Fruit fly (Drosophila melanogaster) whole organism, embryonic: ENCODE measurements around the gene CCDC151.

ENCODE experiments used
- Ada2b ChIP-seq: fragments of 200-800 bp; sonication (Bioruptor generic); IDR thresholded peaks from 2 replicates; pipeline ENCODE4 v1.3.6; 2022; ENCODE audit warnings: missing biosample characterization, missing genetic modification characterization
- Adf1 ChIP-seq: fragments of 200-800 bp; sonication (Bioruptor generic); IDR thresholded peaks from 2 replicates; pipeline ENCODE4 v1.3.6; 2022; ENCODE audit warnings: missing biosample characterization, missing genetic modification characterization
- B-H1 ChIP-seq: fragments of 200-800 bp; sonication (Bioruptor generic); IDR thresholded peaks from 3 replicates; pipeline ENCODE4 v1.3.6; 2022; ENCODE audit warnings: missing biosample characterization, missing genetic modification characterization
- BEAF-32 ChIP-seq: fragments of 200-800 bp; sonication (Bioruptor generic); optimal IDR thresholded peaks from 3 replicates; lab custom pipeline; 2017; ENCODE audit warnings: missing biosample characterization, missing genetic modification characterization, mild to moderate bottlenecking, moderate library complexity, missing genetic modification reagents
- CG10267 ChIP-seq: fragments of 200-800 bp; sonication (Bioruptor generic); optimal IDR thresholded peaks from 2 replicates; lab custom pipeline; 2018; ENCODE audit warnings: missing biosample characterization, mild to moderate bottlenecking, missing genetic modification characterization, moderate library complexity
- CG10543 ChIP-seq: fragments of 200-800 bp; sonication (Bioruptor generic); optimal IDR thresholded peaks from 3 replicates; lab custom pipeline; 2017; ENCODE audit warnings: missing biosample characterization, mild to moderate bottlenecking, missing genetic modification characterization, moderate library complexity
- CG11696 ChIP-seq: fragments of 200-800 bp; sonication (Bioruptor generic); IDR thresholded peaks from 2 replicates; pipeline ENCODE4 v1.3.6; 2022; ENCODE audit warnings: missing biosample characterization, missing genetic modification characterization
- CG12391 ChIP-seq: fragments of 200-800 bp; sonication (Bioruptor generic); optimal IDR thresholded peaks from 3 replicates; lab custom pipeline; 2018; ENCODE audit warnings: missing biosample characterization, mild to moderate bottlenecking, missing genetic modification characterization, moderate library complexity
- CG1647 ChIP-seq: fragments of 200-800 bp; sonication (Bioruptor generic); optimal IDR thresholded peaks from 3 replicates; lab custom pipeline; 2016; ENCODE audit warnings: missing biosample characterization, missing genetic modification characterization
- CG17612 ChIP-seq: fragments of 200-800 bp; sonication (Bioruptor generic); IDR thresholded peaks from 2 replicates; pipeline ENCODE4 v1.3.6; 2022; ENCODE audit warnings: missing biosample characterization, missing genetic modification characterization
- CG1792 ChIP-seq: fragments of 200-800 bp; sonication (Bioruptor generic); optimal IDR thresholded peaks from 2 replicates; lab custom pipeline; 2016; ENCODE audit warnings: missing biosample characterization, missing genetic modification characterization
- CG18476 ChIP-seq: fragments of 200-800 bp; sonication (Bioruptor generic); optimal IDR thresholded peaks from 2 replicates; lab custom pipeline; 2016; ENCODE audit warnings: missing biosample characterization, mild to moderate bottlenecking, missing genetic modification characterization
- CG2116 ChIP-seq: fragments of 200-800 bp; sonication (Bioruptor generic); optimal IDR thresholded peaks from 3 replicates; lab custom pipeline; 2018; ENCODE audit warnings: missing biosample characterization, mild to moderate bottlenecking, missing genetic modification characterization
- CG2120 ChIP-seq: fragments of 200-800 bp; sonication (Bioruptor generic); optimal IDR thresholded peaks from 3 replicates; lab custom pipeline; 2016; ENCODE audit warnings: missing biosample characterization, missing genetic modification characterization
- CG2889 ChIP-seq: fragments of 200-800 bp; sonication (Bioruptor generic); IDR thresholded peaks from 3 replicates; pipeline ENCODE4 v1.3.6; 2022; ENCODE audit warnings: missing biosample characterization, missing genetic modification characterization
- CG30020 ChIP-seq: fragments of 200-800 bp; optimal IDR thresholded peaks from 2 replicates; lab custom pipeline; 2019; ENCODE audit warnings: missing biosample characterization, mild to moderate bottlenecking, missing genetic modification characterization, moderate library complexity
- CG3065 ChIP-seq: fragments of 200-800 bp; sonication (Bioruptor generic); optimal IDR thresholded peaks from 2 replicates; lab custom pipeline; 2016; ENCODE audit warnings: missing biosample characterization, missing genetic modification characterization
- CG32767 ChIP-seq: fragments of 200-800 bp; sonication (Bioruptor generic); IDR thresholded peaks from 2 replicates; pipeline ENCODE4 v1.3.6; 2022; ENCODE audit warnings: missing biosample characterization, missing genetic modification characterization
- CG34376 ChIP-seq: fragments of 200-800 bp; sonication (Bioruptor generic); optimal IDR thresholded peaks from 2 replicates; lab custom pipeline; 2018; ENCODE audit warnings: missing biosample characterization, mild to moderate bottlenecking, missing genetic modification characterization
- CG4328 ChIP-seq: fragments of 200-800 bp; sonication (Bioruptor generic); optimal IDR thresholded peaks from 3 replicates; lab custom pipeline; 2017; ENCODE audit warnings: missing biosample characterization, missing genetic modification reagents, missing genetic modification characterization
- CG5180 ChIP-seq: fragments of 200-800 bp; sonication (Bioruptor generic); optimal IDR thresholded peaks from 3 replicates; lab custom pipeline; 2017; ENCODE audit warnings: missing biosample characterization, missing genetic modification characterization, mild to moderate bottlenecking, moderate library complexity, missing genetic modification reagents
- CG7556 ChIP-seq: fragments of 200-800 bp; sonication (Bioruptor generic); optimal IDR thresholded peaks from 2 replicates; lab custom pipeline; 2017; ENCODE audit warnings: missing biosample characterization, mild to moderate bottlenecking, missing genetic modification characterization
- CG7745 ChIP-seq: fragments of 200-800 bp; sonication (Bioruptor generic); optimal IDR thresholded peaks from 2 replicates; lab custom pipeline; 2018; ENCODE audit warnings: missing biosample characterization, mild to moderate bottlenecking, missing genetic modification characterization, moderate library complexity
- CG9876 ChIP-seq: fragments of 200-800 bp; sonication (Bioruptor generic); optimal IDR thresholded peaks from 2 replicates; lab custom pipeline; 2016; ENCODE audit warnings: missing biosample characterization, missing genetic modification characterization
- Camta ChIP-seq: fragments of 200-800 bp; sonication (Bioruptor generic); optimal IDR thresholded peaks from 2 replicates; lab custom pipeline; 2016; ENCODE audit warnings: missing biosample characterization, missing genetic modification characterization
- CkIIα-i1 ChIP-seq: fragments of 200-800 bp; sonication (Bioruptor generic); IDR thresholded peaks from 2 replicates; pipeline ENCODE4 v1.3.6; 2022; ENCODE audit warnings: missing biosample characterization, missing genetic modification characterization
- Dek ChIP-seq: fragments of 200-800 bp; sonication (Bioruptor generic); optimal IDR thresholded peaks from 3 replicates; lab custom pipeline; 2019; ENCODE audit warnings: missing biosample characterization, mild to moderate bottlenecking, missing genetic modification characterization, moderate library complexity
- E2f1 ChIP-seq: fragments of 200-800 bp; sonication (Bioruptor generic); IDR thresholded peaks from 2 replicates; pipeline ENCODE4 v1.3.6; 2022; ENCODE audit warnings: missing biosample characterization, missing genetic modification characterization
- E2f2 ChIP-seq: fragments of 200-800 bp; sonication (Bioruptor generic); IDR thresholded peaks from 2 replicates; pipeline ENCODE4 v1.3.6; 2022; ENCODE audit warnings: missing biosample characterization, missing genetic modification characterization
- Hr78 ChIP-seq, 2 experiments: fragments of 200-800 bp in 1 of 2; fragments of >200 bp in 1 of 2; sonication (Bioruptor generic) in 1 of 2; optimal IDR thresholded peaks; 2 replicates each; lab custom pipeline; 2017 to 2019; ENCODE audit warnings: missing biosample characterization in 2 of 2, missing genetic modification characterization in 2 of 2, mild to moderate bottlenecking in 1 of 2, moderate library complexity in 1 of 2
- Hsf ChIP-seq: fragments of 200-800 bp; sonication (Bioruptor generic); optimal IDR thresholded peaks from 3 replicates; lab custom pipeline; 2016; ENCODE audit warnings: missing biosample characterization, missing genetic modification characterization
- Mad ChIP-seq: fragments of 200-800 bp; sonication (Bioruptor generic); optimal IDR thresholded peaks from 2 replicates; lab custom pipeline; 2016; ENCODE audit warnings: missing biosample characterization, missing genetic modification characterization
- NFAT ChIP-seq: fragments of 200-800 bp; sonication (Bioruptor generic); IDR thresholded peaks from 2 replicates; pipeline ENCODE4 v1.3.6; 2022; ENCODE audit warnings: missing biosample characterization, missing genetic modification characterization
- Ravus ChIP-seq: fragments of 200-800 bp; sonication (Bioruptor generic); IDR thresholded peaks from 2 replicates; pipeline ENCODE4 v1.3.6; 2022; ENCODE audit warnings: missing biosample characterization, missing genetic modification characterization
- Side ChIP-seq: fragments of 200-800 bp; sonication (Bioruptor generic); optimal IDR thresholded peaks from 2 replicates; lab custom pipeline; 2016; ENCODE audit warnings: missing biosample characterization, missing genetic modification characterization
- bigmax ChIP-seq: fragments of 200-800 bp; sonication (Bioruptor generic); optimal IDR thresholded peaks from 2 replicates; lab custom pipeline; 2018; ENCODE audit warnings: missing biosample characterization, mild to moderate bottlenecking, missing genetic modification characterization
- ci ChIP-seq: fragments of 200-800 bp; sonication (Bioruptor generic); IDR thresholded peaks from 3 replicates; pipeline ENCODE4 v1.3.6; 2022; ENCODE audit warnings: missing biosample characterization, missing genetic modification characterization
- croc ChIP-seq: fragments of 200-800 bp; sonication (Bioruptor generic); conservative IDR thresholded peaks from 3 replicates; pipeline ENCODE4 v1.3.6; 2022; ENCODE audit warnings: missing biosample characterization, missing genetic modification characterization
- crp ChIP-seq, 2 experiments: fragments of 200-800 bp; sonication (Bioruptor generic); optimal IDR thresholded peaks; 2 replicates in 1 of 2; 3 replicates in 1 of 2; lab custom pipeline; 2017; ENCODE audit warnings: missing biosample characterization in 2 of 2, missing genetic modification characterization in 2 of 2, mild to moderate bottlenecking in 1 of 2, moderate library complexity in 1 of 2
- dmrt99B ChIP-seq: fragments of 200-800 bp; sonication (Bioruptor generic); optimal IDR thresholded peaks from 2 replicates; lab custom pipeline; 2018; ENCODE audit warnings: missing biosample characterization, mild to moderate bottlenecking, missing genetic modification characterization, moderate library complexity
- gsb ChIP-seq: fragments of 200-800 bp; sonication (Bioruptor generic); IDR thresholded peaks from 2 replicates; pipeline ENCODE4 v1.3.6; 2022; ENCODE audit warnings: missing biosample characterization, missing genetic modification characterization
- hkb ChIP-seq, 2 experiments: fragments of 200-800 bp in 1 of 2; fragments of >200 bp in 1 of 2; sonication (Bioruptor generic) in 1 of 2; IDR thresholded peaks in 1 of 2; optimal IDR thresholded peaks in 1 of 2; 2 replicates each; pipeline versions ENCODE4 v1.3.6 to Lab custom; 2017 to 2022; ENCODE audit warnings: missing biosample characterization in 1 of 2, missing genetic modification characterization in 1 of 2
- nerfin-1 ChIP-seq: fragments of 200-800 bp; sonication (Bioruptor generic); optimal IDR thresholded peaks from 3 replicates; lab custom pipeline; 2019; ENCODE audit warnings: missing biosample characterization, mild to moderate bottlenecking, missing genetic modification characterization, moderate library complexity
- nerfin-2 ChIP-seq: fragments of 200-800 bp; sonication (Bioruptor generic); IDR thresholded peaks from 2 replicates; pipeline ENCODE4 v1.3.6; 2022; ENCODE audit warnings: missing biosample characterization, missing genetic modification characterization; ENCODE audit not compliant: partially characterized antibody
- oc ChIP-seq: fragments of 200-800 bp; sonication (Bioruptor generic); optimal IDR thresholded peaks from 2 replicates; lab custom pipeline; 2018; ENCODE audit warnings: missing biosample characterization, mild to moderate bottlenecking, missing genetic modification characterization, moderate library complexity
- pum ChIP-seq: fragments of 200-800 bp; sonication (Bioruptor generic); optimal IDR thresholded peaks from 2 replicates; lab custom pipeline; 2016; ENCODE audit warnings: missing biosample characterization, missing genetic modification characterization
- salm ChIP-seq: fragments of 200-800 bp; sonication (Bioruptor generic); optimal IDR thresholded peaks from 2 replicates; lab custom pipeline; 2018; ENCODE audit warnings: missing biosample characterization, mild to moderate bottlenecking, missing genetic modification characterization
- slp2 ChIP-seq: fragments of 200-800 bp; sonication (Bioruptor generic); optimal IDR thresholded peaks from 2 replicates; lab custom pipeline; 2016; ENCODE audit warnings: missing biosample characterization, missing genetic modification characterization
- tup ChIP-seq: fragments of 200-800 bp; sonication (Bioruptor generic); optimal IDR thresholded peaks from 2 replicates; lab custom pipeline; 2016; ENCODE audit warnings: missing biosample characterization, mild to moderate bottlenecking, missing genetic modification characterization, moderate library complexity
- usp ChIP-seq: fragments of >200 bp; optimal IDR thresholded peaks from 2 replicates; lab custom pipeline; 2017; ENCODE audit warnings: missing biosample characterization, missing genetic modification characterization
- yki ChIP-seq: fragments of >200 bp; optimal IDR thresholded peaks from 3 replicates; lab custom pipeline; 2018

Gene CCDC151

DNA sequence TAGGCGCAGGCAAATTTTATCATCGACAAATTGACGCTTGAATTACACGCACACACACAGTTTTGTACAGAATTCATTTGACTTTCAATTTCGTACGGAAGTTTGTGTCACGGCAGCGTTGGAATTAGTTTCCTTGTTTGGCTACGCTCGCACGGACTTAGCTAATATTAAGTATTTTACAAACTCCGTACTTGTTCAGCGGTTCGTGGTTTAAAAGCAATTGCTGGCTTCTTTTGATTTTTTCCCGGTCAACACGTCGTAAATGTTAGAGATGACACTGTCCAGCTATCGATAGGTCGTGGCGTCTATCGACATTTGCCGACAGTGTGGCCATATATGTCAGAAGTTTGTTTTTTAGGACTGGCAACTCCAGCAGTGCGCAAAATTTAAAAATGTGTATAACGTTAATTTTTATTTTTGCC is 47.9 kb upstream of the CCDC151 start, which contains the start of gene CycA (continued):
- TF ChIP-seq crp (GFP tag; optimal IDR thresholded peaks at IDR 0.05; lab: Kevin White, UChicago) (peak in 1 of 2 experiments; percentile 24), CG30020 (tag; lab: Kevin White, UChicago) (peak; percentile 7), yki (no peak), tup (GFP tag; lab: Kevin White, UChicago) (no peak), CG4328 (GFP tag; lab: Kevin White, UChicago) (no peak), Mad (peak; percentile 1), pum (GFP tag; lab: Kevin White, UChicago) (no peak), CG7556 (no peak), nerfin-2 (GFP tag; lab: Robert Waterston, UW) (peak; percentile 54; the same call in 1 of the 2 replicates), Ada2b (GFP tag; lab: Robert Waterston, UW) (no peak), CG5180 (GFP tag; lab: Kevin White, UChicago) (no peak), gsb (GFP tag; lab: Robert Waterston, UW) (no peak), CG3065 (GFP tag; lab: Kevin White, UChicago) (no peak), CG2889 (GFP tag; lab: Robert Waterston, UW) (no peak), CG10267 (tag; lab: Kevin White, UChicago) (peak; percentile 62), Camta (GFP tag; lab: Kevin White, UChicago) (peak; percentile 6), NFAT (GFP tag; lab: Robert Waterston, UW) (no peak), Hsf (no peak), CG11696 (GFP tag; lab: Robert Waterston, UW) (no peak), CG12391 (tag; lab: Kevin White, UChicago) (peak; percentile 25), CG1647 (GFP tag; lab: Kevin White, UChicago) (no peak), E2f2 (GFP tag; lab: Robert Waterston, UW) (peak; percentile 100), Adf1 (GFP tag; lab: Robert Waterston, UW) (no peak), E2f1 (GFP tag; lab: Robert Waterston, UW) (no peak), CG10543 (GFP tag; lab: Kevin White, UChicago) (no peak), slp2 (no peak), nerfin-1 (tag; lab: Kevin White, UChicago) (no peak), usp (GFP tag; lab: Kevin White, UChicago) (no peak), dmrt99B (tag; lab: Kevin White, UChicago) (no peak), CG18476 (GFP tag; lab: Kevin White, UChicago) (no peak), Side (GFP tag; lab: Kevin White, UChicago) (peak; percentile 25), CG32767 (GFP tag; lab: Robert Waterston, UW) (no peak), B-H1 (no peak), CG34376 (GFP tag; lab: Kevin White, UChicago) (peak; percentile 43), CG1792 (GFP tag; lab: Kevin White, UChicago) (no peak), BEAF-32 (GFP tag; lab: Kevin White, UChicago) (peak; percentile 93), bigmax (GFP tag; lab: Kevin White, UChicago) (no peak), hkb (optimal IDR thresholded peaks at IDR 0.05; lab: Kevin White, UChicago) (peak; percentile 12), hkb (GFP tag; IDR thresholded peaks at IDR 0.05; lab: Robert Waterston, UW) (0 out of 2 replicates have a peak, but pooled peaks have one; percentile 13), Hr78 (GFP tag; optimal IDR thresholded peaks at IDR 0.05; lab: Kevin White, UChicago) (no peak), CG7745 (tag; lab: Kevin White, UChicago) (no peak), oc (no peak), salm (tag; lab: Kevin White, UChicago) (no peak), Dek (tag; lab: Kevin White, UChicago) (no peak), CG9876 (GFP tag; lab: Kevin White, UChicago) (no peak), CkIIα-i1 (GFP tag; lab: Robert Waterston, UW) (no peak), CG2120 (GFP tag; lab: Kevin White, UChicago) (peak; percentile 13), Ravus (GFP tag; lab: Robert Waterston, UW) (no peak), croc (no peak), CG2116 (GFP tag; lab: Kevin White, UChicago) (peak; percentile 87), CG17612 (GFP tag; lab: Robert Waterston, UW) (no peak), ci (GFP tag; lab: Robert Waterston, UW) (no peak)
